Fruit fly (Drosophila melanogaster) whole organism, adult: ENCODE measurements around the gene CG1927.

Experiments
- CG11617 ChIP-seq: fragments of 200-800 bp; sonication (Bioruptor generic); optimal IDR thresholded peaks from 2 replicates; lab custom pipeline; 2017; ENCODE audit warnings: mild to moderate bottlenecking, missing biosample characterization, missing genetic modification reagents, missing genetic modification characterization
- CG12768 ChIP-seq: fragments of 200-800 bp; sonication (Bioruptor generic); optimal IDR thresholded peaks from 2 replicates; lab custom pipeline; 2017; ENCODE audit warnings: missing biosample characterization, missing genetic modification characterization, mild to moderate bottlenecking, moderate library complexity, missing genetic modification reagents
- CG14711 ChIP-seq: fragments of 200-800 bp; sonication (Bioruptor generic); optimal IDR thresholded peaks from 2 replicates; lab custom pipeline; 2018; ENCODE audit warnings: missing biosample characterization, mild to moderate bottlenecking, missing genetic modification characterization, moderate library complexity
- CG1620 ChIP-seq: fragments of 200-800 bp; sonication (Bioruptor generic); optimal IDR thresholded peaks from 2 replicates; lab custom pipeline; 2016; ENCODE audit warnings: missing biosample characterization, missing genetic modification characterization
- CG33017 ChIP-seq: fragments of 200-800 bp; sonication (Bioruptor generic); optimal IDR thresholded peaks from 2 replicates; lab custom pipeline; 2018; ENCODE audit warnings: missing biosample characterization, mild to moderate bottlenecking, missing genetic modification characterization, moderate library complexity
- CG5204 ChIP-seq: fragments of 200-800 bp; sonication (Bioruptor generic); optimal IDR thresholded peaks from 2 replicates; lab custom pipeline; 2016; ENCODE audit warnings: missing biosample characterization, missing genetic modification characterization
- CG7045 ChIP-seq: fragments of 200-800 bp; sonication (Bioruptor generic); optimal IDR thresholded peaks from 2 replicates; lab custom pipeline; 2017; ENCODE audit warnings: missing biosample characterization, mild to moderate bottlenecking, missing genetic modification characterization
- CG7101 ChIP-seq: fragments of 200-800 bp; sonication (Bioruptor generic); optimal IDR thresholded peaks from 2 replicates; lab custom pipeline; 2018; ENCODE audit warnings: missing biosample characterization, mild to moderate bottlenecking, missing genetic modification characterization, moderate library complexity
- Clk ChIP-seq: fragments of 200-800 bp; sonication (Bioruptor generic); optimal IDR thresholded peaks from 2 replicates; lab custom pipeline; 2017; ENCODE audit warnings: missing biosample characterization, missing genetic modification characterization
- Crg-1 ChIP-seq: fragments of 200-800 bp; sonication (Bioruptor generic); optimal IDR thresholded peaks from 2 replicates; lab custom pipeline; 2016; ENCODE audit warnings: missing biosample characterization, missing genetic modification characterization
- Hr96 ChIP-seq: fragments of 200-800 bp; sonication (Bioruptor generic); optimal IDR thresholded peaks from 2 replicates; lab custom pipeline; 2016; ENCODE audit warnings: missing biosample characterization, missing genetic modification characterization
- Mnt ChIP-seq: fragments of 200-800 bp; sonication (Bioruptor generic); optimal IDR thresholded peaks from 2 replicates; lab custom pipeline; 2016; ENCODE audit warnings: missing biosample characterization, mild to moderate bottlenecking, missing genetic modification characterization
- bab1 ChIP-seq: fragments of 200-800 bp; sonication (Bioruptor generic); optimal IDR thresholded peaks from 3 replicates; lab custom pipeline; 2019; ENCODE audit warnings: missing biosample characterization, mild to moderate bottlenecking, missing genetic modification characterization, moderate library complexity
- cic ChIP-seq: fragments of 200-800 bp; sonication (Bioruptor generic); optimal IDR thresholded peaks from 2 replicates; lab custom pipeline; 2017; ENCODE audit warnings: missing biosample characterization, mild to moderate bottlenecking, missing genetic modification characterization, moderate library complexity
- cnc ChIP-seq, 2 experiments: fragments of >200 bp; optimal IDR thresholded peaks; 2 replicates each; lab custom pipeline; 2017
- kay ChIP-seq: fragments of 200-800 bp; sonication (Bioruptor generic); peaks from one replicate; lab custom pipeline; 2016; ENCODE audit warnings: missing biosample characterization, missing genetic modification characterization, borderline replicate concordance
- ovo ChIP-seq: fragments of 200-800 bp; sonication (Bioruptor generic); optimal IDR thresholded peaks from 2 replicates; lab custom pipeline; 2016; ENCODE audit warnings: missing biosample characterization, missing genetic modification characterization
- pad ChIP-seq: fragments of 200-800 bp; sonication (Bioruptor generic); optimal IDR thresholded peaks from 3 replicates; lab custom pipeline; 2017; ENCODE audit warnings: missing biosample characterization, missing genetic modification characterization, mild to moderate bottlenecking, moderate library complexity, missing genetic modification reagents
- tj ChIP-seq: fragments of 200-800 bp; sonication (Bioruptor generic); optimal IDR thresholded peaks from 3 replicates; lab custom pipeline; 2017; ENCODE audit warnings: missing biosample characterization, mild to moderate bottlenecking, missing genetic modification characterization, moderate library complexity
- toe ChIP-seq: fragments of 200-800 bp; sonication (Bioruptor generic); optimal IDR thresholded peaks from 2 replicates; lab custom pipeline; 2016; ENCODE audit warnings: missing biosample characterization, missing genetic modification characterization

CG1927 gene

DNA sequence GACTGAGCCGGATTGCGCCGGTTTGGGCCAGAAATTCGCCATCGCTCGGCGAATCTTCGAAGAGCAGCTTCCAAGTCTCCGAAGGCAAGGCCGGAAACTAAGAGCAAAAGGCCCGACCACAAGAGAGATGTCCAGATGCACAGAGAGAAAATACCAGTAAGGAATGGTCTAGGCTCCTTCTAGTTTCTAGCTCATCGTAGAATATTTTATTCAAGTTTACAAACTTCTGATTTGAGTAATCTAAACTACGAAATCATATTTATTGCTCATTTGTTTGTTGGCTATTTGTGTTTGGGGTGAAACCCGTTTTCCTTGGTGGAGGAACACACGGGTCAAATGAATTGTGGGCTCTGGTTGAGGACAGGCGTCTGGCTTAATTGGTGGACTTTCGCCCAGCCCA, 32.4 kb downstream of the CG1927 start:
- TF ChIP-seq Mnt (GFP tag; lab: Kevin White, UChicago) (no peak), CG11617 (GFP tag; lab: Kevin White, UChicago) (no peak), kay (no peak), ovo (no peak), pad (GFP tag; lab: Kevin White, UChicago) (no peak), CG7045 (no peak), CG33017 (no peak), CG1620 (no peak), bab1 (GFP tag; lab: Kevin White, UChicago) (no peak), CG5204 (no peak), toe (no peak), CG14711 (tag; lab: Kevin White, UChicago) (no peak), Hr96 (no peak), Clk (no peak), CG12768 (no peak), tj (no peak), CG7101 (tag; lab: Kevin White, UChicago) (no peak), Crg-1 (GFP tag; lab: Kevin White, UChicago) (no peak)

DNA sequence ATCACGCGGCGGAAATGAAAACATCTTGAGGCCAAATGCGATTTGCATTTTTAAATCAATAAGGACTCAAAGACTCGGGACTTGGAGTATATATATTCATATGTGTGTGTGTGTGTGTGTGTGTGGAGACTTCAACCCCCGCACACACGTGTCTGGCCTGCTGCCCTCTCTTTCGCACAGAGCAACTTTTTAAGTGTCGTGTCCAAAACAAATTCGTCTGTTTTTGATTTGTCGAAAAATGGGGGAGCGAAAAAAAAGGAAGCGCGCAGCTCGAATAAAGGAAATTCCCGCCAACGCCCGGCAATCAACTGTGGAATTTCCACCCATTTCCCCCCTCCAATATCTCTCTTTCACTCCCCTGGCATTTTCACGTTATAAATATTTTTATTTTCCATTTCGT, 40.9 kb downstream of the CG1927 start:
- TF ChIP-seq CG5204 (no peak), Hr96 (no peak), CG1620 (no peak), Clk (no peak), Mnt (GFP tag; lab: Kevin White, UChicago) (no peak), cnc (optimal IDR thresholded peaks at IDR 0.05; lab: Kevin White, UChicago) (no peak), pad (GFP tag; lab: Kevin White, UChicago) (no peak), Crg-1 (GFP tag; lab: Kevin White, UChicago) (no peak), CG11617 (GFP tag; lab: Kevin White, UChicago) (no peak), CG14711 (tag; lab: Kevin White, UChicago) (no peak), tj (no peak), CG12768 (no peak)

DNA sequence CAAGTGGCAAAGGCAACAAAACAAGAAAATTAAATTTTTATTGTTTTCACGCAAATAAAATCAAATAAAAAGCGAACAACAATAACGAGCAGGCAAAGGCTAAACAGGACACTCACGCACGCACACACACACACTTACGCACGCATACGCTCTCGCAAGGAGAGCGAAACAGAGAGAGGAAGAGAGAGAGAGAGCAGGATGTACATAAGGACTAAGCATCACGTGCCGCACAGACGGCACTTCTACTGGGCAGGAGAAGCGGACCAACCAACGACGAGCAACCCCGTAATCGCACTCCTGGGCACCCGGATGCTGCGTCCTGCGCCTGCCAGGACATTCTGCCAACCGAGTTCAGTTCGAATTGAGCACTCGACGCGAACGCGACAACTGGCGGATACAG, 48.9 kb downstream of the CG1927 start, which contains the start of gene Dbx:
Gene Dbx (plus strand): TSS at position 365 of the 400 bp plus-strand sequence.
- TF ChIP-seq Mnt (GFP tag; lab: Kevin White, UChicago) (no peak), Crg-1 (GFP tag; lab: Kevin White, UChicago) (no peak), CG5204 (no peak), pad (GFP tag; lab: Kevin White, UChicago) (no peak), kay (no peak), bab1 (GFP tag; lab: Kevin White, UChicago) (no peak), CG14711 (tag; lab: Kevin White, UChicago) (no peak), ovo (no peak), CG1620 (no peak), Clk (no peak), CG7101 (tag; lab: Kevin White, UChicago) (no peak), CG7045 (no peak), CG12768 (no peak), Hr96 (no peak), cic (no peak)

DNA sequence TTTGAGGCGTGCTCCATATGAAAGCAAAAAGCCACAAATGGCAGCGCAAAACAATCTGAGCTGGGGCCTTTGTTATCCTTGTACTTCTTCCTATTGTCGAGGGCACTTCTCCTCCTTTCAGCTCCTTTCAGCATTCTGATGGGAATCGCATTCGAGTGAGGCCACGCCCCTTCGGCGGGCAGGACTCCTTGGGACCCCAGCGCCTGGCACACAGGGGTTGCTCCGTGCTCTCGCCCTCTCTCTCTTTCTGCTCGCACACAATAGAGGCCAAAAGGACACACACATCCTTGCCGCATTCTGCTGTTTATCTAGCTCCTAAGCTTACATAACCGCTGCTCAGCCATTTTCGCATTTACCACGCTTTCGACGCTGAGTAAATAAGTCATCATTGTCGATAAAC, 49.8 kb downstream of the CG1927 start:
- TF ChIP-seq CG33017 (no peak), toe (no peak), CG5204 (no peak), Clk (no peak), tj (no peak), Hr96 (no peak), CG12768 (no peak), CG14711 (tag; lab: Kevin White, UChicago) (no peak), CG11617 (GFP tag; lab: Kevin White, UChicago) (no peak), pad (GFP tag; lab: Kevin White, UChicago) (no peak), kay (no peak), CG7101 (tag; lab: Kevin White, UChicago) (no peak)
